Fruit fly (Drosophila melanogaster): ENCODE results near the gene CG13083.

CG13083 gene

dm6 chr2L:19452535-19453317 is 34.6 kb upstream of the CG13083 start (continued):
- TF ChIP-seq dac (GFP tag; optimal IDR thresholded peaks at IDR 0.05), result peak; percentile 29
- TF ChIP-seq net (GFP tag; optimal IDR thresholded peaks at IDR 0.05), result peak; percentile 27
- peak; percentile 22 for TF ChIP-seq esn (GFP tag; optimal IDR thresholded peaks at IDR 0.05)
- TF ChIP-seq lz (GFP tag; optimal IDR thresholded peaks at IDR 0.05), result peak; percentile 39
- peak; percentile 54 for TF ChIP-seq svp (GFP tag)
- TF ChIP-seq Sox102F (GFP tag; optimal IDR thresholded peaks at IDR 0.05), result no peak
- no peak for TF ChIP-seq Blimp-1 (GFP tag; optimal IDR thresholded peaks at IDR 0.05)
- TF ChIP-seq CG6276 (GFP tag; optimal IDR thresholded peaks at IDR 0.05), result peak; percentile 39
- no peak for TF ChIP-seq CG7368 (GFP tag; optimal IDR thresholded peaks at IDR 0.05)
- no peak for TF ChIP-seq CG11762 (GFP tag; optimal IDR thresholded peaks at IDR 0.05; ENCODE audit: insufficient read depth)
- TF ChIP-seq CG9139 (GFP tag; optimal IDR thresholded peaks at IDR 0.05), result no peak
- no peak for TF ChIP-seq Ets96B (tag; optimal IDR thresholded peaks at IDR 0.05)
- 0 out of 3 replicates have a peak, but pooled peaks have one; percentile 61 for TF ChIP-seq CG6163 (GFP tag; IDR thresholded peaks at IDR 0.05)

dm6 chr2L:19453381-19453780 is 33.9 kb upstream of the CG13083 start, which contains the start of gene Top2:
Gene Top2, minus strand, starts transcription at chr2L:19453490.
- TF ChIP-seq Hr38 (GFP tag; optimal IDR thresholded peaks at IDR 0.05) (no peak), dsx (GFP tag; optimal IDR thresholded peaks at IDR 0.05; ENCODE audit: poor library complexity, severe bottlenecking) (no peak), Hr39 (GFP tag; optimal IDR thresholded peaks at IDR 0.05) (peak; percentile 34), CG31627 (GFP tag; optimal IDR thresholded peaks at IDR 0.05) (peak; percentile 30), esn (GFP tag; optimal IDR thresholded peaks at IDR 0.05) (peak; percentile 1), CG11762 (GFP tag; optimal IDR thresholded peaks at IDR 0.05; ENCODE audit: insufficient read depth) (no peak), CG6163 (GFP tag; IDR thresholded peaks at IDR 0.05) (no peak), lz (GFP tag; optimal IDR thresholded peaks at IDR 0.05) (peak; percentile 33), CG6854 (GFP tag; optimal IDR thresholded peaks at IDR 0.05) (no peak), CG3919 (GFP tag; optimal IDR thresholded peaks at IDR 0.05) (no peak), vri (GFP tag; optimal IDR thresholded peaks at IDR 0.05) (no peak), CG3032 (tag; optimal IDR thresholded peaks at IDR 0.05) (no peak), Sox102F (GFP tag; optimal IDR thresholded peaks at IDR 0.05) (no peak), CG16779 (tag; optimal IDR thresholded peaks at IDR 0.05) (no peak), CG4318 (GFP tag; optimal IDR thresholded peaks at IDR 0.05) (no peak), CG8119 (GFP tag; IDR thresholded peaks at IDR 0.05) (no peak), Eip78C (GFP tag) (no peak), Hr4 (GFP tag; optimal IDR thresholded peaks at IDR 0.05) (no peak), Eip75B (GFP tag; optimal IDR thresholded peaks at IDR 0.05) (no peak), cyc (GFP tag; optimal IDR thresholded peaks at IDR 0.05) (peak; percentile 27), CG1621 (tag; optimal IDR thresholded peaks at IDR 0.05) (no peak), Gug (GFP tag; IDR thresholded peaks at IDR 0.05) (no peak), topi (GFP tag; optimal IDR thresholded peaks at IDR 0.05) (peak; percentile 10), ss (GFP tag; optimal IDR thresholded peaks at IDR 0.05) (no peak), Sox15 (GFP tag; optimal IDR thresholded peaks at IDR 0.05) (no peak), CG6792 (GFP tag; optimal IDR thresholded peaks at IDR 0.05) (no peak), pdm3 (GFP tag; optimal IDR thresholded peaks at IDR 0.05) (no peak), CG34406 (GFP tag; optimal IDR thresholded peaks at IDR 0.05) (no peak), fd85E (GFP tag; optimal IDR thresholded peaks at IDR 0.05) (no peak), Smox (GFP tag; optimal IDR thresholded peaks at IDR 0.05) (peak; percentile 17), CG11902 (GFP tag; optimal IDR thresholded peaks at IDR 0.05) (no peak), achi (GFP tag; optimal IDR thresholded peaks at IDR 0.05) (no peak), Sox14 (GFP tag; optimal IDR thresholded peaks at IDR 0.05) (peak; percentile 29)
